Fruit fly (Drosophila melanogaster): ENCODE measurements around the gene Eig71Eg.

Gene Eig71Eg

dm6 chr3L:15660915-15661314 is 3.5 kb downstream of the Eig71Eg start, which contains the start of the genes Eig71Ej and Eig71Ek:
Eig71Ej (minus strand) TSS chr3L:15661015.
Eig71Ek (plus strand) TSS chr3L:15661248.
- TF ChIP-seq CG13204 (GFP tag; optimal IDR thresholded peaks at IDR 0.05), result no peak
- no peak for TF ChIP-seq EcR (GFP tag; optimal IDR thresholded peaks at IDR 0.05)
- no peak for TF ChIP-seq CG9948 (tag; optimal IDR thresholded peaks at IDR 0.05)
- TF ChIP-seq CG4496 (GFP tag; IDR thresholded peaks at IDR 0.05), result no peak
- no peak for TF ChIP-seq rn (GFP tag; IDR thresholded peaks at IDR 0.05)
- TF ChIP-seq CG8301 (tag; optimal IDR thresholded peaks at IDR 0.05), result no peak
- TF ChIP-seq CG32121 (GFP tag; IDR thresholded peaks at IDR 0.05), result no peak
- TF ChIP-seq Pif1A (GFP tag; optimal IDR thresholded peaks at IDR 0.05), result no peak
- TF ChIP-seq CG17806 (tag; optimal IDR thresholded peaks at IDR 0.05), result no peak
- TF ChIP-seq CG15710 (tag; optimal IDR thresholded peaks at IDR 0.05), result no peak
- no peak for TF ChIP-seq fd96Ca (GFP tag; IDR thresholded peaks at IDR 0.05)

dm6 chr3L:15661567-15661966 is 4.1 kb downstream of the Eig71Eg start, which contains the start of gene CG43082:
CG43082 (plus strand) TSS chr3L:15661867.
- TF ChIP-seq CG13204 (GFP tag; optimal IDR thresholded peaks at IDR 0.05), result no peak
- no peak for TF ChIP-seq CG8301 (tag; optimal IDR thresholded peaks at IDR 0.05)
- TF ChIP-seq rn (GFP tag; IDR thresholded peaks at IDR 0.05), result no peak
- TF ChIP-seq Snoo (tag; optimal IDR thresholded peaks at IDR 0.05), result no peak
- no peak for TF ChIP-seq CG8159 (tag; optimal IDR thresholded peaks at IDR 0.05)
- TF ChIP-seq CG32121 (GFP tag; IDR thresholded peaks at IDR 0.05), result no peak
- TF ChIP-seq CG10348 (GFP tag; IDR thresholded peaks at IDR 0.05), result no peak
- TF ChIP-seq CG4496 (GFP tag; IDR thresholded peaks at IDR 0.05), result no peak
- TF ChIP-seq EcR (GFP tag; optimal IDR thresholded peaks at IDR 0.05), result no peak
- TF ChIP-seq Ets98B (GFP tag; IDR thresholded peaks at IDR 0.05), result no peak
- TF ChIP-seq CG12605 (GFP tag; IDR thresholded peaks at IDR 0.05), result no peak
- TF ChIP-seq fd96Ca (GFP tag; IDR thresholded peaks at IDR 0.05), result no peak

dm6 chr3L:15662510-15662909 is 5.1 kb downstream of the Eig71Eg start:
- TF ChIP-seq CG9948 (tag; optimal IDR thresholded peaks at IDR 0.05), result no peak
- no peak for TF ChIP-seq rn (GFP tag; IDR thresholded peaks at IDR 0.05)

- TF ChIP-seq CG32121 (GFP tag; IDR thresholded peaks at IDR 0.05) (no peak), CG34367 (tag; optimal IDR thresholded peaks at IDR 0.05) (no peak)
Measured at dm6 chr3L:15664199-15664794, 6.9 kb downstream of the Eig71Eg start.

dm6 chr3L:15665741-15666140 is 8.3 kb downstream of the Eig71Eg start:
- TF ChIP-seq CG15710 (tag; optimal IDR thresholded peaks at IDR 0.05) (no peak), CG10348 (GFP tag; IDR thresholded peaks at IDR 0.05) (no peak), CG34367 (tag; optimal IDR thresholded peaks at IDR 0.05) (no peak), gl (tag; optimal IDR thresholded peaks at IDR 0.05) (no peak), Snoo (tag; optimal IDR thresholded peaks at IDR 0.05) (no peak), D1 (tag; optimal IDR thresholded peaks at IDR 0.05) (no peak), CG8301 (tag; optimal IDR thresholded peaks at IDR 0.05) (no peak), CG8159 (tag; optimal IDR thresholded peaks at IDR 0.05) (no peak), CG9948 (tag; optimal IDR thresholded peaks at IDR 0.05) (no peak), EcR (GFP tag; optimal IDR thresholded peaks at IDR 0.05) (no peak), rn (GFP tag; IDR thresholded peaks at IDR 0.05) (no peak), CG13204 (GFP tag; optimal IDR thresholded peaks at IDR 0.05) (no peak), CG32121 (GFP tag; IDR thresholded peaks at IDR 0.05) (no peak), CG17806 (tag; optimal IDR thresholded peaks at IDR 0.05) (no peak), Pif1B (GFP tag; optimal IDR thresholded peaks at IDR 0.05) (no peak), CG14655 (GFP tag; optimal IDR thresholded peaks at IDR 0.05) (no peak)

- TF ChIP-seq CG17806 (tag; optimal IDR thresholded peaks at IDR 0.05) (no peak), CG8301 (tag; optimal IDR thresholded peaks at IDR 0.05) (no peak), rn (GFP tag; IDR thresholded peaks at IDR 0.05) (no peak), gl (tag; optimal IDR thresholded peaks at IDR 0.05) (no peak), CG13204 (GFP tag; optimal IDR thresholded peaks at IDR 0.05) (no peak), CG12605 (GFP tag; IDR thresholded peaks at IDR 0.05) (no peak), Snoo (tag; optimal IDR thresholded peaks at IDR 0.05) (no peak), CG4496 (GFP tag; IDR thresholded peaks at IDR 0.05) (no peak), CG10348 (GFP tag; IDR thresholded peaks at IDR 0.05) (no peak), Ets98B (GFP tag; IDR thresholded peaks at IDR 0.05) (no peak), Pif1A (GFP tag; optimal IDR thresholded peaks at IDR 0.05) (no peak), CG8159 (tag; optimal IDR thresholded peaks at IDR 0.05) (no peak), Pif1B (GFP tag; optimal IDR thresholded peaks at IDR 0.05) (no peak), CG9948 (tag; optimal IDR thresholded peaks at IDR 0.05) (no peak), CG15710 (tag; optimal IDR thresholded peaks at IDR 0.05) (no peak), D1 (tag; optimal IDR thresholded peaks at IDR 0.05) (no peak)
Measured at dm6 chr3L:15669939-15670338, 12.5 kb downstream of the Eig71Eg start.

- TF ChIP-seq CG9948 (tag; optimal IDR thresholded peaks at IDR 0.05) (peak; percentile 7), CG10348 (GFP tag; IDR thresholded peaks at IDR 0.05) (no peak), D1 (tag; optimal IDR thresholded peaks at IDR 0.05) (no peak), CG17806 (tag; optimal IDR thresholded peaks at IDR 0.05) (no peak), gl (tag; optimal IDR thresholded peaks at IDR 0.05) (no peak), CG4496 (GFP tag; IDR thresholded peaks at IDR 0.05) (no peak), Snoo (tag; optimal IDR thresholded peaks at IDR 0.05) (peak; percentile 25), CG15710 (tag; optimal IDR thresholded peaks at IDR 0.05) (peak; percentile 17), CG8159 (tag; optimal IDR thresholded peaks at IDR 0.05) (peak; percentile 56)
Measured at dm6 chr3L:15670455-15670854, 13.0 kb downstream of the Eig71Eg start.

Measured in whole organism, pupa.